Worm (Caenorhabditis elegans) whole organism, midembryonic: ENCODE measurements around the gene C28H8.5.

ENCODE experiments used
- T22C8.4 ChIP-seq: fragments of 200-800 bp; sonication (Bioruptor generic); IDR thresholded peaks from 2 replicates; pipeline ENCODE4 v1.3.6; 2022; ENCODE audit warnings: missing genetic modification characterization, missing compliant biosample characterization
- cog-1 ChIP-seq: sonication (generic microtip); optimal IDR thresholded peaks from 2 replicates; lab custom pipeline; 2016; ENCODE audit warnings: missing genetic modification characterization, missing compliant biosample characterization
- flt-1 ChIP-seq: fragments of 200-800 bp; sonication (Bioruptor generic); IDR thresholded peaks from 2 replicates; pipeline ENCODE4 v1.3.6; 2022; ENCODE audit warnings: missing genetic modification characterization, missing compliant biosample characterization
- klf-2 ChIP-seq: fragments of 200-800 bp; sonication (Bioruptor generic); conservative IDR thresholded peaks from 2 replicates; pipeline ENCODE4 v1.3.6; 2022; ENCODE audit warnings: missing genetic modification reagents, missing genetic modification characterization, missing compliant biosample characterization
- med-1 ChIP-seq: sonication (generic microtip); optimal IDR thresholded peaks from 2 replicates; lab custom pipeline; 2017; ENCODE audit warnings: missing genetic modification characterization, mild to moderate bottlenecking, missing compliant biosample characterization, antibody characterized with exemption, missing genetic modification reagents; ENCODE audit not compliant: insufficient read depth
- tab-1 ChIP-seq: fragments of 200-800 bp; sonication (Bioruptor generic); IDR thresholded peaks from 2 replicates; pipeline ENCODE4 v1.3.6; 2022; ENCODE audit warnings: missing genetic modification characterization, missing compliant biosample characterization
- ztf-23 ChIP-seq: fragments of 200-800 bp; sonication (Bioruptor generic); IDR thresholded peaks from 2 replicates; pipeline ENCODE4 v1.3.6; 2022; ENCODE audit warnings: missing genetic modification reagents, missing genetic modification characterization, missing compliant biosample characterization
- ztf-29 ChIP-seq: fragments of 200-800 bp; sonication (Bioruptor generic); IDR thresholded peaks from 2 replicates; pipeline ENCODE4 v1.3.6; 2022; ENCODE audit warnings: missing genetic modification reagents, missing genetic modification characterization, missing compliant biosample characterization

- no peak for TF ChIP-seq klf-2 (GFP tag; lab: Robert Waterston, UW)
- TF ChIP-seq T22C8.4 (GFP tag; lab: Robert Waterston, UW) = no peak
- TF ChIP-seq ztf-29 (GFP tag; lab: Robert Waterston, UW) = no peak
- TF ChIP-seq tab-1 (GFP tag; lab: Robert Waterston, UW) = no peak
- no peak for TF ChIP-seq flt-1 (GFP tag; lab: Robert Waterston, UW)
- no peak for TF ChIP-seq cog-1
- no peak for TF ChIP-seq ztf-23 (GFP tag; lab: Robert Waterston, UW)
- no peak for TF ChIP-seq med-1 (GFP tag; lab: Kevin White, UChicago)
These were observed 352 bp downstream of the C28H8.5 start for ce11 chrIII:5884459-5884858.
